Worm (Caenorhabditis elegans) whole organism, L2 larva: ENCODE results near the gene Y59H11AM.4.

Source experiments
- C34F6.9 ChIP-seq: fragments of 150-350 bp; optimal IDR thresholded peaks from 2 replicates; lab custom pipeline; 2014; ENCODE audit warnings: missing biosample characterization, missing genetic modification characterization
- R02D3.7 ChIP-seq: fragments of 150-350 bp; optimal IDR thresholded peaks from 2 replicates; lab custom pipeline; 2014; ENCODE audit warnings: missing biosample characterization, missing genetic modification characterization
- alr-1 ChIP-seq: fragments of 150-350 bp; optimal IDR thresholded peaks from 2 replicates; lab custom pipeline; 2014; ENCODE audit warnings: missing biosample characterization, missing genetic modification characterization
- aly-2 ChIP-seq: fragments of 150-350 bp; optimal IDR thresholded peaks from 2 replicates; lab custom pipeline; 2014; ENCODE audit warnings: missing biosample characterization, missing genetic modification characterization
- ama-1 ChIP-seq: fragments of 150-350 bp; optimal IDR thresholded peaks from 2 replicates; lab custom pipeline; 2018; ENCODE audit warnings: inconsistent platforms
- ceh-82 ChIP-seq: fragments of 150-350 bp; optimal IDR thresholded peaks from 2 replicates; lab custom pipeline; 2014; ENCODE audit warnings: missing biosample characterization, missing genetic modification characterization
- crh-2 ChIP-seq: sonication (generic microtip); optimal IDR thresholded peaks from 2 replicates; lab custom pipeline; 2017; ENCODE audit warnings: missing biosample characterization, missing genetic modification characterization
- dmd-4 ChIP-seq: sonication (generic microtip); optimal IDR thresholded peaks from 2 replicates; lab custom pipeline; 2017; ENCODE audit warnings: missing biosample characterization, missing genetic modification characterization
- egl-27 ChIP-seq: sonication (generic microtip); optimal IDR thresholded peaks from 3 replicates; lab custom pipeline; 2017; ENCODE audit warnings: missing biosample characterization, missing genetic modification reagents, missing genetic modification characterization
- elt-3 ChIP-seq: sonication (generic microtip); optimal IDR thresholded peaks from 2 replicates; lab custom pipeline; 2017; ENCODE audit warnings: missing biosample characterization, missing genetic modification characterization
- fos-1 ChIP-seq: fragments of 150-350 bp; optimal IDR thresholded peaks from 2 replicates; lab custom pipeline; 2014; ENCODE audit warnings: missing biosample characterization, missing genetic modification characterization
- gmeb-1 ChIP-seq: fragments of 150-350 bp; optimal IDR thresholded peaks from 2 replicates; lab custom pipeline; 2014; ENCODE audit warnings: missing biosample characterization, missing genetic modification characterization
- lin-11 ChIP-seq: fragments of 150-350 bp; sonication (generic microtip); optimal IDR thresholded peaks from 2 replicates; lab custom pipeline; 2014; ENCODE audit warnings: missing biosample characterization, missing genetic modification characterization, inconsistent platforms, mixed read lengths
- lin-13 ChIP-seq: fragments of 150-350 bp; optimal IDR thresholded peaks from 2 replicates; lab custom pipeline; 2014; ENCODE audit warnings: missing biosample characterization, missing genetic modification reagents, missing genetic modification characterization
- lin-39 ChIP-seq: fragments of 150-350 bp; optimal IDR thresholded peaks from 2 replicates; lab custom pipeline; 2014; ENCODE audit warnings: missing biosample characterization, missing genetic modification reagents, missing genetic modification characterization
- lsy-2 ChIP-seq, 2 experiments: fragments of 150-350 bp in 1 of 2; sonication (generic microtip) in 1 of 2; optimal IDR thresholded peaks; 2 replicates each; lab custom pipeline; 2014 to 2017; ENCODE audit warnings: missing biosample characterization in 2 of 2, missing genetic modification characterization in 2 of 2
- mab-5 ChIP-seq: fragments of 150-350 bp; optimal IDR thresholded peaks from 2 replicates; lab custom pipeline; 2014; ENCODE audit warnings: missing biosample characterization, missing genetic modification characterization
- mbf-1 ChIP-seq: sonication (generic microtip); optimal IDR thresholded peaks from 2 replicates; lab custom pipeline; 2017; ENCODE audit warnings: missing biosample characterization, missing genetic modification characterization
- mdl-1 ChIP-seq, 2 experiments: fragments of 150-350 bp in 1 of 2; sonication (generic microtip) in 1 of 2; optimal IDR thresholded peaks; 2 replicates each; lab custom pipeline; 2017; ENCODE audit warnings: missing biosample characterization in 2 of 2, missing genetic modification characterization in 2 of 2
- nhr-10 ChIP-seq: sonication (generic microtip); optimal IDR thresholded peaks from 2 replicates; lab custom pipeline; 2017; ENCODE audit warnings: missing biosample characterization, missing genetic modification characterization
- nhr-11 ChIP-seq: fragments of 150-350 bp; optimal IDR thresholded peaks from 2 replicates; lab custom pipeline; 2014; ENCODE audit warnings: missing biosample characterization, missing genetic modification characterization
- nhr-12 ChIP-seq: fragments of 150-350 bp; optimal IDR thresholded peaks from 2 replicates; lab custom pipeline; 2014; ENCODE audit warnings: missing biosample characterization, missing genetic modification characterization
- nhr-129 ChIP-seq: fragments of 150-350 bp; optimal IDR thresholded peaks from 2 replicates; lab custom pipeline; 2014; ENCODE audit warnings: missing biosample characterization, missing genetic modification characterization
- nhr-21 ChIP-seq: fragments of 150-350 bp; optimal IDR thresholded peaks from 2 replicates; lab custom pipeline; 2014; ENCODE audit warnings: missing biosample characterization, missing genetic modification characterization
- nhr-237 ChIP-seq: fragments of 150-350 bp; optimal IDR thresholded peaks from 2 replicates; lab custom pipeline; 2014; ENCODE audit warnings: missing biosample characterization, missing genetic modification characterization
- nhr-25 ChIP-seq: fragments of 150-350 bp; sonication (generic microtip); optimal IDR thresholded peaks from 3 replicates; lab custom pipeline; 2014; ENCODE audit warnings: missing biosample characterization, missing genetic modification characterization
- nhr-6 ChIP-seq: fragments of 150-350 bp; optimal IDR thresholded peaks from 2 replicates; lab custom pipeline; 2014; ENCODE audit warnings: missing biosample characterization, missing genetic modification characterization
- peb-1 ChIP-seq: fragments of 150-350 bp; optimal IDR thresholded peaks from 2 replicates; lab custom pipeline; 2014; ENCODE audit warnings: missing biosample characterization, missing genetic modification characterization
- skn-1 ChIP-seq: sonication (generic microtip); optimal IDR thresholded peaks from 2 replicates; lab custom pipeline; 2017; ENCODE audit warnings: missing biosample characterization, missing genetic modification characterization
- sma-3 ChIP-seq: sonication (generic microtip); optimal IDR thresholded peaks from 2 replicates; lab custom pipeline; 2016; ENCODE audit warnings: missing genetic modification reagents, missing genetic modification characterization, missing compliant biosample characterization
- sma-9 ChIP-seq, 2 experiments: fragments of 150-350 bp in 1 of 2; sonication (generic microtip) in 1 of 2; optimal IDR thresholded peaks; 2 replicates each; lab custom pipeline; 2014 to 2016; ENCODE audit warnings: missing genetic modification characterization in 2 of 2, mild to moderate bottlenecking in 1 of 2, missing biosample characterization in 1 of 2, missing compliant biosample characterization in 1 of 2, missing genetic modification reagents in 1 of 2, moderate library complexity in 1 of 2
- unc-55 ChIP-seq: fragments of 150-350 bp; sonication (generic microtip); optimal IDR thresholded peaks from 3 replicates; lab custom pipeline; 2014; ENCODE audit warnings: missing biosample characterization, missing genetic modification reagents, missing genetic modification characterization
- unc-62 ChIP-seq: fragments of 150-350 bp; optimal IDR thresholded peaks from 2 replicates; lab custom pipeline; 2014; ENCODE audit warnings: missing biosample characterization, missing genetic modification reagents, missing genetic modification characterization
- ztf-11 ChIP-seq: sonication (generic microtip); optimal IDR thresholded peaks from 2 replicates; lab custom pipeline; 2017; ENCODE audit warnings: missing biosample characterization, missing genetic modification characterization

Gene Y59H11AM.4

DNA sequence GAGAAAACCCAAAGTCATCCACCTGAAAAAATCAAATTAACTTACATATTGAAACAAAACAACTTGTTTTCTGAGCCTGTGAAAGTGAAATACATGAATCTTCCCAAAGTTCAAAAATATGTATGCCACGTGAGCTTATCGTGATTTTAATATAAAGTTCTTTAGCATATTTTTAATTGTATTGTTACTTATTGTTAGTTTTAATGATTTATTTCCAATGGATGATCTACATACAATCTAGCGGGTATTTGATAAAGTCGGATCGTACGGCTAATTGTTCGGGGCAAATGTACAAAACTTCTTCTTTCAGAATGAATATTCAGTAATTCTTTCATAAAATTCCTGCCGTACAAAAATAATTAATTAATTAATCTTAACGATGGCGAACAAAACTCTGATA lies at the start of gene Y59H11AM.4:
TSS of gene Y59H11AM.4 (minus strand) at position 101 of the 400 bp plus-strand sequence.
- TF ChIP-seq mdl-1 (tag; optimal IDR thresholded peaks at IDR 0.05; lab: Kevin White, UChicago): no peak
- TF ChIP-seq nhr-12 (tag; lab: Kevin White, UChicago): no peak
- no peak for TF ChIP-seq ztf-11 (tag; lab: Kevin White, UChicago)
- no peak for TF ChIP-seq skn-1 (tag; lab: Kevin White, UChicago)
- TF ChIP-seq sma-9 (GFP tag; optimal IDR thresholded peaks at IDR 0.05; lab: Kevin White, UChicago): no peak
- no peak for TF ChIP-seq sma-9 (tag; optimal IDR thresholded peaks at IDR 0.05; lab: Kevin White, UChicago)
- TF ChIP-seq C34F6.9 (tag; lab: Kevin White, UChicago): no peak
- no peak for TF ChIP-seq nhr-6 (tag; lab: Kevin White, UChicago)
- no peak for TF ChIP-seq nhr-237 (tag; lab: Kevin White, UChicago)
- no peak for TF ChIP-seq nhr-129 (tag; lab: Kevin White, UChicago)
- TF ChIP-seq aly-2 (tag; lab: Kevin White, UChicago): no peak
- TF ChIP-seq nhr-25 (tag; lab: Kevin White, UChicago): no peak
- TF ChIP-seq nhr-10 (tag; lab: Kevin White, UChicago): no peak
- no peak for TF ChIP-seq ceh-82 (tag; lab: Kevin White, UChicago)
- TF ChIP-seq lin-13 (GFP tag; lab: Kevin White, UChicago): no peak
- TF ChIP-seq egl-27 (tag; lab: Kevin White, UChicago): no peak

DNA sequence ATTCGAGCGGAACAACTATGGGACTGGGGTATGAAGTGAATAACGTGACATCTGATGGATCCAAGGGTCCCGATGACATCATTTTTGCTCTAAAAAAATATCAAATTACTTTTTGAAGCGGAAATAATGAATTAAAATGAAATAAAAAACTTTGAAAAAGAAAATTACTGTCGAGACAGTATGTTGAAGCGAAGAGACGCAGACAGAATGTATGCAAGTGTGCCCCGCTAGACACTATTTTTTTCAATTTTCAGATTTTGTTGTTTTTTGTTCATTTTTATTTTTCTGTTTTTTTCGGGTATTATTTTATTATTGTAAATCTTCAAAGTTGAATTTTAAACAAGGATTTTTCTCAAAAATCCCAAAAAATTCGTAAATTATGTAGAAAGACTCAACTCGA lies 48.5 kb upstream of the Y59H11AM.4 start, which contains the start of gene F42A9.8:
TSS of gene F42A9.8 (minus strand) at position 88 of the 400 bp plus-strand sequence.
- TF ChIP-seq C34F6.9 (tag; lab: Kevin White, UChicago): peak; percentile 51
- TF ChIP-seq nhr-11 (tag; lab: Kevin White, UChicago): no peak
- peak; percentile 46 for TF ChIP-seq unc-55
- TF ChIP-seq mbf-1 (tag; lab: Kevin White, UChicago): no peak
- TF ChIP-seq alr-1 (tag; lab: Kevin White, UChicago): no peak
- TF ChIP-seq lsy-2 (tag; optimal IDR thresholded peaks at IDR 0.05; lab: Kevin White, UChicago): peak in 1 of 2 experiments; percentile 35
- TF ChIP-seq, all 48 proteins: peak for 3

DNA sequence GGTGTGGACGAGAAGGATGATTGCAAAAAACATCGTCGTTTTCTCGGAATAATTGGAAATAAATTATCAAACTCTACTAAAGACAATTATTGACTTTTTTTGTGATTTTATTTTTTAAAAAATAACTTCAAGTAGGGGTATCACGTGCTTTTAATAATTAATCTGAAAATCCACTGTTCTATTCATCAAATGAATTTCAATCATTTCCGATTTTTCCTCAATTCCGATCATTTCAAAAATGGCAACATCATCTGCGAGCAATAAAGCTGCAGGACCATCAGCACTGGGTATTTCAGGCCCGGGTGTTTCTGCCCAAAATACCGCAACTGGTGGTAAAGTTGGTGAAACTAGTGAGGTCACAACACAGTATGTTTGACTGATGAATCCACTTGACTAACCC lies 46.9 kb upstream of the Y59H11AM.4 start, which contains the start of the genes F42A9.7 and F42A9.3:
TSS of gene F42A9.7 (minus strand) at position 101 of the 400 bp plus-strand sequence.
TSS of gene F42A9.3 (plus strand) at position 214 of the 400 bp plus-strand sequence.
- no peak for TF ChIP-seq lsy-2 (tag; optimal IDR thresholded peaks at IDR 0.05; lab: Kevin White, UChicago)
- no peak for TF ChIP-seq lin-13 (GFP tag; lab: Kevin White, UChicago)
- TF ChIP-seq nhr-10 (tag; lab: Kevin White, UChicago): no peak
- no peak for TF ChIP-seq nhr-6 (tag; lab: Kevin White, UChicago)
- TF ChIP-seq R02D3.7: no peak
- no peak for TF ChIP-seq alr-1 (tag; lab: Kevin White, UChicago)
- TF ChIP-seq elt-3: no peak
- no peak for TF ChIP-seq mab-5 (tag; lab: Kevin White, UChicago)
- TF ChIP-seq nhr-129 (tag; lab: Kevin White, UChicago): no peak
- TF ChIP-seq crh-2: no peak

DNA sequence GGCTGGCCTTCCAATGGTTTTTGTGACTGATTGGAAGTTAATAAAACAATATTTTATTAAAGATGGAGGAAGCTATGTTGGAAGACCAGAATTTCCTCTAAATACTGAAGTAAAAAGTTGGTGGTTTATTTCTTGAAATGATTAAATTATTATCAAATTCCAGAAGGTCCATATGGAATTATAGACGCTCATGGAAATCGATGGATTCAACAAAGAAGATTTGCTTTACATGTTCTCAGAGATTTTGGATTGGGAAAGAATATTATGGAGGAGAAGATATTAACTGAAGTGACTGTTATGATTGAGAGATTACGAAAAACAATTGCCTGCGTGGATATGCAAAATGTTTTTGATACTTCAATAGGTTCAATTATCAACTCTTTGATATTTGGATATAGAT lies 45.2 kb upstream of the Y59H11AM.4 start:
- no peak for TF ChIP-seq lin-11 (tag; lab: Kevin White, UChicago)
- no peak for TF ChIP-seq gmeb-1 (tag; lab: Kevin White, UChicago)
- no peak for TF ChIP-seq alr-1 (tag; lab: Kevin White, UChicago)
- TF ChIP-seq mdl-1 (tag; optimal IDR thresholded peaks at IDR 0.05; lab: Kevin White, UChicago): no peak
- TF ChIP-seq elt-3: no peak

DNA sequence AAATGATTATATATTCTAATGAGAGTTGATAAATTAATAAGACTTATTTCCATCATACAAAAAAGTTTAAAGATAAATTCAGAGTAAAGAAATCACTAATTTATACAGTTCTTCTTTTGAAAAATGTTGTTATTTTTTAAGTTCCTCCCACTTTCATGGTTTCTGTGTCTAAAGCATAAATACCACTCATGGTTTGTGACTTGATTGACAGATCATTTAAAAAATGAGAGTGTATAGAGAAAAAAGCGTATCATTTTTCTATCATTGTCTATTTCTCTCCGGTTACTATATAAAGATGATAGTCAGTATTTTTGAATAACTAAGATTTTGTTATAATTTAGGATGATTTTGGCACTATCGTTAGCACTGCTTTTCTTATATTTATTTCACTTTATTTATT lies 44.5 kb upstream of the Y59H11AM.4 start, which contains the start of gene cyp-33E3:
TSS of gene cyp-33E3 (plus strand) at position 316 of the 400 bp plus-strand sequence.
- TF ChIP-seq sma-9 (GFP tag; optimal IDR thresholded peaks at IDR 0.05; lab: Kevin White, UChicago): no peak
- TF ChIP-seq sma-9 (tag; optimal IDR thresholded peaks at IDR 0.05; lab: Kevin White, UChicago): no peak
- peak; percentile 40 for TF ChIP-seq fos-1 (tag; lab: Kevin White, UChicago)

DNA sequence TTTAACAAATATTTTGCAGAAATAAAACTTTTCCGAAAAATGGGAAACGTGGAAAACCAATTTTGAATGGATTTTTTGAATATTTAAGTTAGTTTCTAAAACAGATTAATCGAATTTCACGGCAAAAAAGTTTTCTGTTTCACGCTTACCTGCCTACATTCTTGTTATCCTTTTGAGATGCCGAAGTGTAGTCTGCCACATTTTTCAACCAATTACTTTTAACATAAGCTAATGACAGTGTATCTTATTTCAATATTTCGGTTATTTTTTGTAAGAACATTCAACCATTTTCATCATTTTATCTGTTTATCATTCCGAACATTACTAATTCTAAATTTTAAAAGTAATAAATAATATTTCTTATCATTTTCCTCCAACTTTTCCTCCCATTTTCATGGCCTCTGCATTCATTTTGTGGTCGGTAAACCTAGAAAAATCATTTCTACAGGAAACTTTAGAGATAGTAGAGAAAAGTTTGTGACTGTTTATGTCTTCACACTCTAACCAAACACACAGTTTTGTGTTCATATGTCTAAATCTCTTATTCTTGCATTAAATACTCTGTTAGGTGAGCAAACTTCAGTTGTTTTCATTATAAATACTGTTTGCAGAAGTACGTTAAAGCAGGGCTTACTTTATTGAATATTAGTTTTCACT lies 41.9 kb upstream of the Y59H11AM.4 start, which contains the start of the genes F42A9.17 and cyp-33E2:
TSS of gene F42A9.17 (minus strand) at position 51 of the 657 bp plus-strand sequence.
TSS of gene cyp-33E2 (plus strand) at position 449 of the 657 bp plus-strand sequence.
- no peak for TF ChIP-seq lin-39 (tag; lab: Kevin White, UChicago)
- peak; percentile 35 for TF ChIP-seq crh-2
- TF ChIP-seq mab-5 (tag; lab: Kevin White, UChicago): no peak
- TF ChIP-seq peb-1 (tag; lab: Kevin White, UChicago): no peak
- peak; percentile 12 for TF ChIP-seq sma-9 (GFP tag; optimal IDR thresholded peaks at IDR 0.05; lab: Kevin White, UChicago)
- no peak for TF ChIP-seq sma-9 (tag; optimal IDR thresholded peaks at IDR 0.05; lab: Kevin White, UChicago)
- TF ChIP-seq nhr-21 (tag; lab: Kevin White, UChicago): no peak
- TF ChIP-seq gmeb-1 (tag; lab: Kevin White, UChicago): peak; percentile 21
- TF ChIP-seq sma-3: no peak
- no peak for TF ChIP-seq unc-62 (GFP tag; lab: Kevin White, UChicago)
- TF ChIP-seq dmd-4: no peak
- peak; percentile 93 for TF ChIP-seq fos-1 (tag; lab: Kevin White, UChicago)
- no peak for TF ChIP-seq ama-1
